Worm (Caenorhabditis elegans): ENCODE results near the gene F13A7.14.

The F13A7.14 gene

DNA sequence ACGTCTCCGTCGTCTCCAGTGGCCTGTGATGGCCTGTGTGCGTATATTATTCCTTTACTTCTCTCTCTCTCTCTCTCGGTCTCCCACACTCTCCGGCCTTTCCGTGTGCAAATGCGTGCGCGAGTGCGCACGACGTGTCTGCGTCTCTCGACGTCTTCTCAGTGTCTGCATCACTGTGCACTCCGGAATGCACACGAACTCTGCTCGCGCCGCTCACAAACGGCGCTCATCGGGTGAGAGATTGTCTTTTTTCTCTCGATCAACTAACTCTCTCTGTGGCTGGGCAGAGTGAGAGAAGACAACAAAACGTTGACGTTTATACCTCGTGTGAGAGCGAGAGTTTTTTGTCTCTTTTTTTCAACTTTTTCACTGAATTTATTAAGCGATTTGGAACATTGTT lies 45.8 kb upstream of the F13A7.14 start (continued):
- TF ChIP-seq grh-1 (GFP tag; IDR thresholded peaks at IDR 0.05) = no peak
- peak; percentile 42 to 83 for TF ChIP-seq egl-27 (tag; optimal IDR thresholded peaks at IDR 0.05)
- peak in 3 of 6 experiments; percentile 75 to 83 (median 81) for TF ChIP-seq elt-3 (tag; optimal IDR thresholded peaks at IDR 0.05)
- peak; percentile 82 to 91 (median 85) for TF ChIP-seq ceh-82 (tag; optimal IDR thresholded peaks at IDR 0.05)
- TF ChIP-seq tbx-2 (tag; optimal IDR thresholded peaks at IDR 0.05) = peak; percentile 90
- peak; percentile 98 for TF ChIP-seq lin-14 (GFP tag; optimal IDR thresholded peaks at IDR 0.05)
- TF ChIP-seq mdl-1 (tag; optimal IDR thresholded peaks at IDR 0.05) = peak; percentile 67 to 92
- TF ChIP-seq lir-3 (tag; optimal IDR thresholded peaks at IDR 0.05; ENCODE audit: poor library complexity) = no peak
- no peak for TF ChIP-seq hpl-2 (GFP tag; optimal IDR thresholded peaks at IDR 0.05)
- peak; percentile 95 for TF ChIP-seq nhr-85 (tag)
- peak; percentile 50 for TF ChIP-seq zip-4 (GFP tag; optimal IDR thresholded peaks at IDR 0.05)
- no peak for TF ChIP-seq alr-1 (tag; optimal IDR thresholded peaks at IDR 0.05; ENCODE audit: borderline replicate concordance)
- peak; percentile 76 for TF ChIP-seq pax-3 (tag; optimal IDR thresholded peaks at IDR 0.05)
- TF ChIP-seq elt-2 (tag; optimal IDR thresholded peaks at IDR 0.05) = peak; percentile 87
- no peak for TF ChIP-seq vab-15 (tag; optimal IDR thresholded peaks at IDR 0.05)
- no peak for TF ChIP-seq pag-3 (tag; optimal IDR thresholded peaks at IDR 0.05; ENCODE audit: borderline replicate concordance, insufficient read depth)
- TF ChIP-seq ceh-88 (GFP tag; IDR thresholded peaks at IDR 0.05) = peak; percentile 68
- no peak for TF ChIP-seq sptf-1 (tag; optimal IDR thresholded peaks at IDR 0.05)
- peak; percentile 95 for TF ChIP-seq nhr-20 (tag; optimal IDR thresholded peaks at IDR 0.05)
- TF ChIP-seq lsy-2 (tag; optimal IDR thresholded peaks at IDR 0.05) = peak; percentile 73 to 87
- TF ChIP-seq lin-39 (tag; optimal IDR thresholded peaks at IDR 0.05) = no peak
- TF ChIP-seq pqm-1 (tag; optimal IDR thresholded peaks at IDR 0.05) = no peak
- TF ChIP-seq lin-15B (tag; optimal IDR thresholded peaks at IDR 0.05) = peak; percentile 12
- peak; percentile 72 to 85 for TF ChIP-seq lin-35 (GFP tag; optimal IDR thresholded peaks at IDR 0.05)
- TF ChIP-seq nhr-237 (tag; optimal IDR thresholded peaks at IDR 0.05) = peak; percentile 60
- TF ChIP-seq egl-13 (tag; optimal IDR thresholded peaks at IDR 0.05) = peak; percentile 79
- TF ChIP-seq nhr-47 (tag; optimal IDR thresholded peaks at IDR 0.05) = peak; percentile 91
- no peak for TF ChIP-seq zag-1 (tag; optimal IDR thresholded peaks at IDR 0.05)
- peak; percentile 47 for TF ChIP-seq sox-4 (tag; optimal IDR thresholded peaks at IDR 0.05)
- no peak for TF ChIP-seq aha-1 (tag; optimal IDR thresholded peaks at IDR 0.05)
- peak; percentile 9 for TF ChIP-seq aly-2 (tag; optimal IDR thresholded peaks at IDR 0.05)
- no peak for TF ChIP-seq hlh-17 (GFP tag; optimal IDR thresholded peaks at IDR 0.05; ENCODE audit: borderline replicate concordance)
- peak; percentile 67 for TF ChIP-seq ztf-4 (tag; optimal IDR thresholded peaks at IDR 0.05)
- no peak for TF ChIP-seq C04F5.9 (tag; optimal IDR thresholded peaks at IDR 0.05)
- TF ChIP-seq rnt-1 (tag; optimal IDR thresholded peaks at IDR 0.05) = peak; percentile 86

DNA sequence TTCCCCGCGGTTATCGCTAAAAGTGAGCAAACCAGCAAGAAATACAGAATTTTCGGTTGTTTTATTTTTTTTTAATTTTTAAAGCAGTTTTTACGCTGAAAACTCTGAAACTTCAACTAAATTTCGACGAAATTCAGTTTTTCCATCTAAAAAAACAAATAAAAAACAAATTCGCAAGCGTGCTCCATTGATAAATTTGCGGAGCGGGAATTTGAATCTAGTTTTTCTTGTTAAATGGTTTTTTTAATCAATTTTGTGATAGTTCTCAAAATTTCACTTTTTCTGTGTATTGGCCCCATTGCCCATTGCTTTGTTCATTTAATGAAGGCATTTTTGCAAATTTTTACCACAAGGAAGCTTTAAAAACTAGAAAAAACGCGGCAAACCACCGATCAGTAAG lies 44.9 kb upstream of the F13A7.14 start:
- TF ChIP-seq nhr-71 (tag; optimal IDR thresholded peaks at IDR 0.05) (no peak), lin-39 (tag; optimal IDR thresholded peaks at IDR 0.05) (no peak), efl-1 (optimal IDR thresholded peaks at IDR 0.05) (peak in 1 of 2 experiments; percentile 38), efl-1 (GFP tag; optimal IDR thresholded peaks at IDR 0.05 in 1 of 2) (peak; percentile 59 to 93), ceh-82 (tag; optimal IDR thresholded peaks at IDR 0.05) (no peak), dpl-1 (GFP tag; optimal IDR thresholded peaks at IDR 0.05) (peak in 1 of 3 experiments; percentile 41)

DNA sequence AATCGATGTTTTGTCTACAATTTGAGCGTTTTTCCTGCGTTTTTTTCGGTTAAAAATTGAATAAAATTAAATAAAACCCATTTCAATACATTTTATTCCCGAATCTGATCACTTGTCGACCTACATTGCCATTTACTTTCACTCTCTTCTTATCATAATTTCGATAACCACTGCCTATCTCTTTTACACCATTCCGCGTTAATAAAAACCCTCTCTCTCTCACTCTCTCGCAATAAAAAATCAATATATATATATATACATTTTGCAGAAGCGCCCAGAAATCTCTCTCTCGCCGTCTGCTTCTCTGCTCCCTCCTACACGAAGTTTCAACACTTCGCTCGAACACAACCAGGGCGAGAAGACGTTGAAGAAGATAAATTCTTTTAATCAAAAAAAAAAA lies 44.4 kb upstream of the F13A7.14 start, which contains the start of gene pptr-1:
TSS of gene pptr-1 (plus strand) at position 269 of the 400 bp plus-strand sequence.
- TF ChIP-seq blmp-1 (tag; optimal IDR thresholded peaks at IDR 0.05) (peak; percentile 88), ceh-82 (tag; optimal IDR thresholded peaks at IDR 0.05) (peak in 1 of 3 experiments; percentile 5), elt-2 (tag; optimal IDR thresholded peaks at IDR 0.05) (peak; percentile 43), skn-1 (tag; optimal IDR thresholded peaks at IDR 0.05) (peak; percentile 5), Y116A8C.19 (tag; optimal IDR thresholded peaks at IDR 0.05; ENCODE audit: borderline replicate concordance) (no peak)
